Worm (Caenorhabditis elegans): ENCODE data around the gene C23G10.7.

The C23G10.7 gene

ce11 chrIII:6158642-6159475, 39.4 kb downstream of the C23G10.7 start, which contains the start of gene nfm-1 (continued):
- TF ChIP-seq lir-3 (tag; optimal IDR thresholded peaks at IDR 0.05; ENCODE audit: poor library complexity) (no peak), nhr-20 (tag; optimal IDR thresholded peaks at IDR 0.05) (peak; percentile 38), ceh-82 (tag; optimal IDR thresholded peaks at IDR 0.05) (peak in 2 of 3 experiments; percentile 62 to 73), unc-62 (GFP tag; optimal IDR thresholded peaks at IDR 0.05) (no peak), tlp-1 (tag; optimal IDR thresholded peaks at IDR 0.05) (no peak), nhr-237 (tag; optimal IDR thresholded peaks at IDR 0.05) (peak; percentile 33), irx-1 (tag; optimal IDR thresholded peaks at IDR 0.05) (peak; percentile 58), fkh-10 (GFP tag; optimal IDR thresholded peaks at IDR 0.05) (no peak), ets-5 (GFP tag; IDR thresholded peaks at IDR 0.05) (no peak), isw-1 (GFP tag; IDR thresholded peaks at IDR 0.05) (peak; percentile 38), hpl-2 (GFP tag; optimal IDR thresholded peaks at IDR 0.05) (peak; percentile 58), fkh-8 (tag; optimal IDR thresholded peaks at IDR 0.05) (peak; percentile 45), elt-3 (tag; optimal IDR thresholded peaks at IDR 0.05) (peak in 3 of 6 experiments; percentile 27 to 72 (median 33)), ceh-88 (GFP tag; IDR thresholded peaks at IDR 0.05) (0 out of 2 replicates have a peak, but pooled peaks have one; percentile 18), fos-1 (tag; optimal IDR thresholded peaks at IDR 0.05) (peak; percentile 42), mef-2 (tag; optimal IDR thresholded peaks at IDR 0.05) (no peak), F16B12.6 (tag; optimal IDR thresholded peaks at IDR 0.05) (peak; percentile 17), lin-13 (GFP tag; optimal IDR thresholded peaks at IDR 0.05) (peak; percentile 17), ztf-4 (tag; optimal IDR thresholded peaks at IDR 0.05) (no peak), C34B4.2 (tag; optimal IDR thresholded peaks at IDR 0.05) (no peak), mdl-1 (tag; optimal IDR thresholded peaks at IDR 0.05) (peak in 1 of 2 experiments; percentile 23), efl-3 (GFP tag; optimal IDR thresholded peaks at IDR 0.05) (no peak), snpc-4 (tag; optimal IDR thresholded peaks at IDR 0.05) (peak; percentile 9), sox-4 (tag; optimal IDR thresholded peaks at IDR 0.05) (no peak), nhr-19 (GFP tag; conservative IDR thresholded peaks at IDR 0.05) (peak; percentile 71), ztf-11 (tag; optimal IDR thresholded peaks at IDR 0.05) (no peak), lsy-2 (tag; optimal IDR thresholded peaks at IDR 0.05) (peak; percentile 45 to 73), skn-1 (tag; optimal IDR thresholded peaks at IDR 0.05) (peak; percentile 24), lin-14 (GFP tag; optimal IDR thresholded peaks at IDR 0.05) (peak; percentile 72)

DNA sequence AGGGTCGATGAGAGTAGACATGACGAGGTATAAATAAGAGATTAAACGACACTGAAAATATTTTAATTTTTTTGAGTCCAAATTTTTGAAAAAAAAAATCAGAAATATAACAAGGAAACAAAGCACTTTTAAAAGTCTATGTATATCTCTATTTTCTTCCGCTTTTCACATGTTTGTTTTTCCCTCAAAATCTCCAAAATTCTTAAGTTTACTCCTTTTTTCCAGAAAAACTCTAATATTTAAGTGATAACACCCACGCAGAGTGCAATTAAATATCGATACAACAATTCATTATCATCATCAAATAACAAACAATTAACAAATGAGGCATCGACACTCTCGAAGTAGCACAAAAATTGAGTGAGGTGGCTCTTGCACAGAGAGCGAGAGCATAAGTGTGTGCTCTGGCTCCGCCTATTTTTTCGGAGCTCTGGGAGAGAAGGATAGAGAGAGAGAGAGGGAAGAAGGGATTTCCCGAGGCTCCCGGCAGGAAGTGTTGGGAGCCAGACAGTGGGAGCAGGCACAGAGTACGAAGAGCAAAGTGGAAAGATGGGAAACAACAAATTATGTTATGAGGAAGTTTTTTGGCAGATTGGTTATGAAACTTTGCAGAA, 40.4 kb downstream of the C23G10.7 start, which contains the start of gene anmt-2:
Gene anmt-2, minus strand, starts transcription at position 51 of the 614 bp plus-strand sequence.
- peak; percentile 50 for TF ChIP-seq lin-14 (GFP tag; optimal IDR thresholded peaks at IDR 0.05)
- peak in 1 of 2 experiments; percentile 15 for TF ChIP-seq lsy-2 (tag; optimal IDR thresholded peaks at IDR 0.05)
- no peak for TF ChIP-seq nhr-90 (tag; optimal IDR thresholded peaks at IDR 0.05; ENCODE audit: poor library complexity)
- no peak for TF ChIP-seq hlh-4 (tag; optimal IDR thresholded peaks at IDR 0.05)
- TF ChIP-seq nhr-71 (tag; optimal IDR thresholded peaks at IDR 0.05): peak; percentile 58
- peak; percentile 43 for TF ChIP-seq dsc-1 (tag; optimal IDR thresholded peaks at IDR 0.05)
- peak; percentile 50 for TF ChIP-seq rnt-1 (tag; optimal IDR thresholded peaks at IDR 0.05)
- no peak for TF ChIP-seq nhr-47 (tag; optimal IDR thresholded peaks at IDR 0.05)
- peak; percentile 3 for TF ChIP-seq tbx-2 (tag; optimal IDR thresholded peaks at IDR 0.05)
- TF ChIP-seq snu-23 (GFP tag; optimal IDR thresholded peaks at IDR 0.05): peak; percentile 15

DNA sequence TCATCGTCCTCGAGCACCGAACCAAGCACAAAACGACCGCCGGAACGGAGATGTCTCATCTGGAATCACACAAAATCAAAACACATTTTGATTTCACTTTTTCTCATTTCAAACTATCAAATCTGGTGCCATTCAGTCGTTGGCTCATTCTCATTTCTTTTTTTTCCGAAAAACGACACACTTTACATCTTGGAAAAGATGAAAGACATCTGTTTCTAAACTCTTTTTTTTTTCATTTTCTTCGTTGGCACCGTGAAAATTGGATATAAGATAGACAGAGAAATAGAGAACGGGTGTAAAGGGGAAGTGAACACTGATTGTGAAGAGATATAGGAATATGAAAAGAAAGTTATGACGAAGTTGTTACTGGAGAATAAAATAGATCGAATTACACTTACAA, 42.4 kb downstream of the C23G10.7 start:
- TF ChIP-seq lsy-2 (tag; optimal IDR thresholded peaks at IDR 0.05) (peak in 1 of 2 experiments; percentile 31), efl-3 (GFP tag; optimal IDR thresholded peaks at IDR 0.05) (no peak), pag-3 (tag; optimal IDR thresholded peaks at IDR 0.05; ENCODE audit: borderline replicate concordance, insufficient read depth) (peak; percentile 95), nhr-71 (tag; optimal IDR thresholded peaks at IDR 0.05) (peak; percentile 20), nhr-77 (tag; optimal IDR thresholded peaks at IDR 0.05) (no peak), fkh-4 (tag; optimal IDR thresholded peaks at IDR 0.05; ENCODE audit: borderline replicate concordance) (peak; percentile 66), mep-1 (tag; optimal IDR thresholded peaks at IDR 0.05) (peak; percentile 15), lin-15B (tag; optimal IDR thresholded peaks at IDR 0.05) (no peak), skn-1 (tag; optimal IDR thresholded peaks at IDR 0.05) (no peak), dsc-1 (tag; optimal IDR thresholded peaks at IDR 0.05) (peak; percentile 93), lin-14 (GFP tag; optimal IDR thresholded peaks at IDR 0.05) (peak; percentile 65), egl-13 (tag; optimal IDR thresholded peaks at IDR 0.05) (no peak), ceh-82 (tag; optimal IDR thresholded peaks at IDR 0.05) (no peak)
